Fruit fly (Drosophila melanogaster): ENCODE data around the gene CG46387.

The CG46387 gene

dm6 chr3L:9898355-9898754, at the start of gene CG46387, which contains the start of gene CG6707:
TSS of gene CG46387 (plus strand) at chr3L:9898626.
TSS of gene CG6707 (minus strand) at chr3L:9898575.
- TF ChIP-seq CG17801 (GFP tag; optimal IDR thresholded peaks at IDR 0.05; ENCODE audit: partially characterized antibody): peak; percentile 13

DNA sequence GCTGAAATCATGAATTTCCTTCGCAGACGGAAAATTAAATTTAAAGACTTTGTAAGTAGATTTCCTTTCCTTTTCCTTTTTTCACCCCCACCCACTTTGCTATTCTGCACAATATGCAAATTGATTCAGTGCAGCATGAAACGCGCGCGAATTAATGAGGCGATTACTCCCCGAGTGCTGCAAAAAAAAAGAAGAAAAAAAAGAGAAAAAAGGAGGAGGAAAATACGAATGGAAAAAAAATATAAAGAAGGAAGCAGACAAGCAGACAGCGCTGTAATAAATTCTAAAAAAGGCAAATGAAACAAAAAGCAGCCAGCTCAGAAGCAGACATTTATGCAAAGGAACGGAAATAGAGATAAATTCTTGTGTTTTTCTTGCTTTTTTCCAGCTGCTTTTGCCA, 49.7 kb upstream of the CG46387 start:
- TF ChIP-seq CG17801 (GFP tag; optimal IDR thresholded peaks at IDR 0.05; ENCODE audit: partially characterized antibody): no peak

dm6 chr3L:9850114-9850513, 48.3 kb upstream of the CG46387 start:
- TF ChIP-seq CG17801 (GFP tag; optimal IDR thresholded peaks at IDR 0.05; ENCODE audit: partially characterized antibody): no peak

- TF ChIP-seq CG17801 (GFP tag; optimal IDR thresholded peaks at IDR 0.05; ENCODE audit: partially characterized antibody): no peak
Measured at dm6 chr3L:9851000-9851671, 47.3 kb upstream of the CG46387 start.

dm6 chr3L:9853140-9853746, 45.2 kb upstream of the CG46387 start:
- no peak for TF ChIP-seq CG17801 (GFP tag; optimal IDR thresholded peaks at IDR 0.05; ENCODE audit: partially characterized antibody)

DNA sequence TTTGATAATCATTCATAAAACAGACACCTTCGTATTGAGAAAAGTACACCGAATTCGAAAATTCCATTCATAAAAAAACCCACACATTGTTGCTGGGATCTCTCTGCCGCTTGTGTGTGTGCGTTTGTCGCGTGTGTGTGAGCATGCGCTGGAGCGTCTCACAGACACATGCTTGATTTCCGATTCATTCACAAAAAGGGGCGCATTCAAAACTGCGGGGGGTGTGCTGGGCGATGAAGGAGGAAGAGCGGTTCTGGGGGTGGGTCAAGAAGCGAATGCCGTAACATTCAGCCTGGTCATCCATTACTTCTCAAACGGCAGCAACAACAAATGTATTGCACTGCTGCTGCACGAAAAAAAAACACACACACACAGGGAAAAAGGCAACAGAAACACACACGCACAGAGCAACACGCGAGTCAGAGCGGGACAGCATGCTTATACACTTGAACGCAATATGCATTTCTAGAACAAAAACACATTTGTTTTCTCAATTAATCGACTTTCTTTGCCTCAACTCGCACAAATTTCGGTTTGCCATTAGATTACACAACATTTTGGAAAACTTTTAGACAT, 44.4 kb upstream of the CG46387 start:
- no peak for TF ChIP-seq CG17801 (GFP tag; optimal IDR thresholded peaks at IDR 0.05; ENCODE audit: partially characterized antibody)

- peak; percentile 8 for TF ChIP-seq CG17801 (GFP tag; optimal IDR thresholded peaks at IDR 0.05; ENCODE audit: partially characterized antibody)
Measured at dm6 chr3L:9854583-9855519, 43.6 kb upstream of the CG46387 start, which contains the start of gene RasGAP1. TSS of gene RasGAP1 (minus strand) at chr3L:9855285.

DNA sequence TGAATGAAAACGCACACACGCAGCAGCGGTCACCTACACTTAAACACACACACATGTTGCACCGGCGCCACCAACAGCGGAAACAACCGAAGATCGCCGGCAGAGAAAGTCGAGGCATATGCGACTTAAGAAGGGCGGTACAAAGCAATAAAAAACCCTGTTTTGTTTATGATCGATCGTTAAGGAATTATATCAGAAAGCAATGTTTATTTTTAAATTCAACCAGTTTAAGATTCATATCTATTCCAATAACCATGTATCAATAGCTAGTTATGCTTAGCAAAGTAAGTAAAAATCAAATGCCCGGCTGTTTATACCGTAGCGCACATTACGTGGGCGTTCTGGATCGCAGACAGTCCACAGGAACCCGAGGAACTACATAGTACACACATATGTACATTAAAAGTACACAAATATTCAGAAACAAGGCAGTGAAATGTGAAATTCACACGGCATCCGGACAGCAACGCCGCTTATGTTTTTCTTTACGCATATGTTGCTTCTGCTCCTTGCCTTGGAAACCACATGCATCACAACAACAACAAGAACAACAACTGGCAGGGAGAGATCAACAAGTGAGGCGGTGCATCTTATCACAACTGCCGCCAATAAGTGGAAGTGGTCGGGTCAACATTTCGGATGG, 42.5 kb upstream of the CG46387 start:
- TF ChIP-seq CG17801 (GFP tag; optimal IDR thresholded peaks at IDR 0.05; ENCODE audit: partially characterized antibody): peak; percentile 95

- TF ChIP-seq CG17801 (GFP tag; optimal IDR thresholded peaks at IDR 0.05; ENCODE audit: partially characterized antibody): peak; percentile 58
Measured at dm6 chr3L:9856430-9857218, 41.8 kb upstream of the CG46387 start.

DNA sequence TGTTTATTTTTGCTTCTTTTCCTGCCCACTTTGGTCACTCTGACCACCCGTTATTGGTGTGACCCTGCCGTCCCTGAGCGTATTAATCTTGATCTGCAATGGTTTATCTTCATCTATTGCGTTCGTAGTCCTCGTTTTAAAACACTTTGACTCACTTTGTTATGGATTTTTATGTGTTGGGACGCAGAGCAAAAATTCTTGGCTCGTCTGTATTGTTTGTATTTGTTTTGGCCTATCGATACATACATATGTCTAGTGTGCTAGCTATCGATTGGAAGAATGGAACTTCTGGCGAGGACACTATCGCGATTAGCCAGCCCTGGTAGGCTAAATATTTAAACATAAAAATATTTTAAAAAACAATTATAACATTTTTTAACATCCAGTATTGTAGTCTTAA, 38.8 kb upstream of the CG46387 start, which contains the start of gene CG10809:
CG10809 (minus strand) TSS at position 266 of the 400 bp plus-strand sequence.
- TF ChIP-seq CG17801 (GFP tag; optimal IDR thresholded peaks at IDR 0.05; ENCODE audit: partially characterized antibody): peak; percentile 24

- no peak for TF ChIP-seq CG17801 (GFP tag; optimal IDR thresholded peaks at IDR 0.05; ENCODE audit: partially characterized antibody)
Measured at dm6 chr3L:9863656-9864055, 34.8 kb upstream of the CG46387 start.

dm6 chr3L:9864275-9865052, 34.0 kb upstream of the CG46387 start, which contains the start of the genes iPLA2-VIA and Ciz1:
TSS of gene iPLA2-VIA (minus strand) at chr3L:9864349.
TSS of gene Ciz1 (plus strand) at chr3L:9864639.
- TF ChIP-seq CG17801 (GFP tag; optimal IDR thresholded peaks at IDR 0.05; ENCODE audit: partially characterized antibody): peak; percentile 4

dm6 chr3L:9865053-9865442, 33.4 kb upstream of the CG46387 start:
- TF ChIP-seq CG17801 (GFP tag; optimal IDR thresholded peaks at IDR 0.05; ENCODE audit: partially characterized antibody): no peak

Data from ovary, adult (tissue).